Fruit fly (Drosophila melanogaster): ENCODE results near the gene CadN.

- TF ChIP-seq dl (GFP tag; optimal IDR thresholded peaks at IDR 0.05; ENCODE audit: insufficient read depth in 1 of 2, partially characterized antibody in 2 of 2) (no peak), Vsx2 (GFP tag; optimal IDR thresholded peaks at IDR 0.05; ENCODE audit: partially characterized antibody) (no peak), dsf (GFP tag; optimal IDR thresholded peaks at IDR 0.05; ENCODE audit: borderline replicate concordance) (no peak), HLH106 (tag; optimal IDR thresholded peaks at IDR 0.05) (no peak), Hr78 (GFP tag; optimal IDR thresholded peaks at IDR 0.05) (no peak), Myc (optimal IDR thresholded peaks at IDR 0.05) (no peak)
Observed at dm6 chr2L:17754108-17754507, 24.0 kb downstream of the CadN start.
